Worm (Caenorhabditis elegans) whole organism, midembryonic: ENCODE measurements around the gene irg-1.

ENCODE experiments used
- T22C8.4 ChIP-seq: fragments of 200-800 bp; sonication (Bioruptor generic); IDR thresholded peaks from 2 replicates; pipeline ENCODE4 v1.3.6; 2022; ENCODE audit warnings: missing genetic modification characterization, missing compliant biosample characterization
- cog-1 ChIP-seq: sonication (generic microtip); optimal IDR thresholded peaks from 2 replicates; lab custom pipeline; 2016; ENCODE audit warnings: missing genetic modification characterization, missing compliant biosample characterization
- flt-1 ChIP-seq: fragments of 200-800 bp; sonication (Bioruptor generic); IDR thresholded peaks from 2 replicates; pipeline ENCODE4 v1.3.6; 2022; ENCODE audit warnings: missing genetic modification characterization, missing compliant biosample characterization
- klf-2 ChIP-seq: fragments of 200-800 bp; sonication (Bioruptor generic); conservative IDR thresholded peaks from 2 replicates; pipeline ENCODE4 v1.3.6; 2022; ENCODE audit warnings: missing genetic modification reagents, missing genetic modification characterization, missing compliant biosample characterization
- ref-1 ChIP-seq: fragments of 200-800 bp; sonication (Bioruptor generic); conservative IDR thresholded peaks from 2 replicates; pipeline ENCODE4 v1.3.6; 2022; ENCODE audit warnings: missing genetic modification reagents, missing genetic modification characterization, missing compliant biosample characterization
- tab-1 ChIP-seq: fragments of 200-800 bp; sonication (Bioruptor generic); IDR thresholded peaks from 2 replicates; pipeline ENCODE4 v1.3.6; 2022; ENCODE audit warnings: missing genetic modification characterization, missing compliant biosample characterization

DNA sequence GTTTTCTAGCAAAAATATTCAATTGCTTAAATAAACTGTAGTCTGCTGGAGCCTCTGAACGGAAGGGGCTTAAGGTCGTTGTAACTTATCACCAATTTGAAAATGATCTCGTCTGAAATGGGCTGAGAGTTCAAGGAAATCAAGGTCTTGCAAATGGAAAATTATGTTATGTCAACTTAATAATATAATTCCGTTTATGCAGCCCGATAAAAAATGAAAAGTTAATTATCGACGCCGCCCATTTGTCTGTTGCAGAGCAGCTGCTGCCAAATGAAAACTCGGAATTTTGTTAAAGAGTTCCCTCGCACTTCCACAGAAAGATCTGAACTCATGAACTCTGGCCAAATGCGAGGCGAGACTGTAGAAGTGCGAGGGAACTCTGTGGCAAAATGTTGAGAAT is 17.7 kb downstream of the irg-1 start, which contains the start of gene srbc-67:
- TF ChIP-seq tab-1 (GFP tag; lab: Robert Waterston, UW) (no peak), T22C8.4 (GFP tag; lab: Robert Waterston, UW) (no peak), klf-2 (GFP tag; lab: Robert Waterston, UW) (no peak), flt-1 (GFP tag; lab: Robert Waterston, UW) (no peak), ref-1 (GFP tag; lab: Robert Waterston, UW) (no peak), cog-1 (tag; lab: Kevin White, UChicago) (no peak)
